Fruit fly (Drosophila melanogaster): Measurements from ENCODE around the gene Spn77Bb.

Gene Spn77Bb

dm6 chr3L:20349333-20349924, 28.7 kb downstream of the Spn77Bb start (continued):
- TF ChIP-seq mirr (GFP tag; optimal IDR thresholded peaks at IDR 0.05) (peak; percentile 16), Gsc (GFP tag; IDR thresholded peaks at IDR 0.05) (no peak), CG7745 (tag; optimal IDR thresholded peaks at IDR 0.05) (no peak), lbe (GFP tag; optimal IDR thresholded peaks at IDR 0.05) (no peak), CG15479 (GFP tag; optimal IDR thresholded peaks at IDR 0.05) (no peak), CG15269 (tag; optimal IDR thresholded peaks at IDR 0.05) (no peak), Optix (GFP tag; IDR thresholded peaks at IDR 0.05) (no peak), Doc2 (GFP tag; IDR thresholded peaks at IDR 0.05) (no peak), CG4854 (GFP tag; optimal IDR thresholded peaks at IDR 0.05) (no peak), al (GFP tag; IDR thresholded peaks at IDR 0.05) (no peak), tna (GFP tag; IDR thresholded peaks at IDR 0.05; ENCODE audit: partially characterized antibody) (0 out of 2 replicates have a peak, but pooled peaks have one; percentile 15), CG31224 (GFP tag; IDR thresholded peaks at IDR 0.05) (no peak), CG34224 (GFP tag; IDR thresholded peaks at IDR 0.05; ENCODE audit: partially characterized antibody) (peak; percentile 51; the same call in 1 of the 3 replicates), Ravus (GFP tag; IDR thresholded peaks at IDR 0.05) (no peak), CG33557 (GFP tag; optimal IDR thresholded peaks at IDR 0.05) (no peak), CG17186 (GFP tag; optimal IDR thresholded peaks at IDR 0.05) (no peak), z (GFP tag; IDR thresholded peaks at IDR 0.05) (peak; percentile 93), sug (tag; optimal IDR thresholded peaks at IDR 0.05) (peak; percentile 68), B-H2 (GFP tag; optimal IDR thresholded peaks at IDR 0.05) (no peak), Nf-YB (GFP tag; optimal IDR thresholded peaks at IDR 0.05) (peak; percentile 63), BEAF-32 (GFP tag; optimal IDR thresholded peaks at IDR 0.05) (no peak), CG6689 (GFP tag; IDR thresholded peaks at IDR 0.05) (no peak), CG7963 (GFP tag; IDR thresholded peaks at IDR 0.05; ENCODE audit: partially characterized antibody) (peak; percentile 34; the same call in 1 of the 3 replicates), ewg (GFP tag; optimal IDR thresholded peaks at IDR 0.05) (peak; percentile 51), CG4328 (GFP tag; optimal IDR thresholded peaks at IDR 0.05) (no peak), fd96Cb (tag; optimal IDR thresholded peaks at IDR 0.05) (no peak), yki (optimal IDR thresholded peaks at IDR 0.05) (peak; percentile 48), Deaf1 (tag; optimal IDR thresholded peaks at IDR 0.05) (no peak), YL-1 (GFP tag; optimal IDR thresholded peaks at IDR 0.05) (peak; percentile 53), D19A (tag; optimal IDR thresholded peaks at IDR 0.05) (no peak), Dll (GFP tag; IDR thresholded peaks at IDR 0.05; ENCODE audit: partially characterized antibody) (peak; percentile 33; the same call in 2 of the 4 replicates), CG13287 (GFP tag; IDR thresholded peaks at IDR 0.05; ENCODE audit: partially characterized antibody) (peak; percentile 56), CG32532 (GFP tag; IDR thresholded peaks at IDR 0.05) (peak; percentile 13; the same call in 1 of the 2 replicates), chinmo (GFP tag; IDR thresholded peaks at IDR 0.05; ENCODE audit: partially characterized antibody) (peak; percentile 68; the same call in 1 of the 4 replicates), repo (GFP tag; optimal IDR thresholded peaks at IDR 0.05) (no peak), TFAM (GFP tag; optimal IDR thresholded peaks at IDR 0.05) (no peak), ranshi (GFP tag; IDR thresholded peaks at IDR 0.05) (no peak), CG8388 (GFP tag; optimal IDR thresholded peaks at IDR 0.05) (no peak), CG1832 (GFP tag; optimal IDR thresholded peaks at IDR 0.05) (peak; percentile 65), p53 (GFP tag; optimal IDR thresholded peaks at IDR 0.05) (no peak), emc (GFP tag; optimal IDR thresholded peaks at IDR 0.05) (no peak), Trl (optimal IDR thresholded peaks at IDR 0.05) (peak; percentile 87 to 94), Trl (GFP tag; optimal IDR thresholded peaks at IDR 0.05) (no peak), CG4820 (GFP tag; optimal IDR thresholded peaks at IDR 0.05) (no peak), Scr (GFP tag; IDR thresholded peaks at IDR 0.05; ENCODE audit: partially characterized antibody) (no peak), CG34376 (GFP tag; optimal IDR thresholded peaks at IDR 0.05) (peak; percentile 26), unpg (GFP tag; optimal IDR thresholded peaks at IDR 0.05) (no peak), CG15011 (GFP tag; optimal IDR thresholded peaks at IDR 0.05) (no peak), crp (GFP tag; optimal IDR thresholded peaks at IDR 0.05) (no peak), slou (GFP tag; optimal IDR thresholded peaks at IDR 0.05) (no peak)
